Fruit fly (Drosophila melanogaster) whole organism, embryonic: Measurements from ENCODE around the gene Rok.

ENCODE experiments used
- Aef1 ChIP-seq: fragments of 200-800 bp; sonication (Bioruptor generic); IDR thresholded peaks from 3 replicates; pipeline ENCODE4 v1.3.6; 2022; ENCODE audit warnings: missing biosample characterization, missing genetic modification characterization
- Asciz ChIP-seq: fragments of 200-800 bp; sonication (Bioruptor generic); optimal IDR thresholded peaks from 2 replicates; lab custom pipeline; 2017; ENCODE audit warnings: missing biosample characterization, mild to moderate bottlenecking, missing genetic modification characterization, missing genetic modification reagents
- Awh ChIP-seq: fragments of 200-800 bp; sonication (Bioruptor generic); IDR thresholded peaks from 2 replicates; pipeline ENCODE4, ENCODE4 v1.3.6; 2022; ENCODE audit warnings: missing biosample characterization, missing genetic modification characterization
- BtbVII ChIP-seq: fragments of 200-800 bp; sonication (Bioruptor generic); optimal IDR thresholded peaks from 3 replicates; lab custom pipeline; 2017; ENCODE audit warnings: missing biosample characterization, mild to moderate bottlenecking, missing genetic modification characterization
- CG11504 ChIP-seq: fragments of 200-800 bp; sonication (Bioruptor generic); optimal IDR thresholded peaks from 3 replicates; lab custom pipeline; 2019; ENCODE audit warnings: missing biosample characterization, mild to moderate bottlenecking, missing genetic modification characterization, moderate library complexity
- CG11560 ChIP-seq: fragments of 200-800 bp; sonication (Bioruptor generic); IDR thresholded peaks from 3 replicates; pipeline ENCODE4 v1.3.6; 2022; ENCODE audit warnings: missing biosample characterization, missing genetic modification characterization
- CG12391 ChIP-seq: fragments of 200-800 bp; sonication (Bioruptor generic); optimal IDR thresholded peaks from 3 replicates; lab custom pipeline; 2018; ENCODE audit warnings: missing biosample characterization, mild to moderate bottlenecking, missing genetic modification characterization, moderate library complexity
- CG1529 ChIP-seq: fragments of 200-800 bp; sonication (Bioruptor generic); optimal IDR thresholded peaks from 3 replicates; lab custom pipeline; 2018; ENCODE audit warnings: missing biosample characterization, missing genetic modification characterization
- CG15479 ChIP-seq: fragments of 200-800 bp; sonication (Bioruptor generic); optimal IDR thresholded peaks from 3 replicates; lab custom pipeline; 2019; ENCODE audit warnings: missing biosample characterization, mild to moderate bottlenecking, missing genetic modification characterization, moderate library complexity
- CG18262 ChIP-seq: fragments of 200-800 bp; optimal IDR thresholded peaks from 3 replicates; lab custom pipeline; 2019; ENCODE audit warnings: missing biosample characterization, mild to moderate bottlenecking, missing genetic modification characterization, moderate library complexity
- CG1832 ChIP-seq: fragments of 200-800 bp; sonication (Bioruptor generic); optimal IDR thresholded peaks from 2 replicates; lab custom pipeline; 2017; ENCODE audit warnings: missing biosample characterization, mild to moderate bottlenecking, missing genetic modification characterization, inconsistent platforms
- CG18619 ChIP-seq: fragments of 200-800 bp; sonication (Bioruptor generic); optimal IDR thresholded peaks from 3 replicates; lab custom pipeline; 2017; ENCODE audit warnings: missing biosample characterization, mild to moderate bottlenecking, missing genetic modification characterization
- CG2712 ChIP-seq: fragments of 200-800 bp; optimal IDR thresholded peaks from 3 replicates; lab custom pipeline; 2019; ENCODE audit warnings: missing biosample characterization, mild to moderate bottlenecking, missing genetic modification characterization, moderate library complexity
- CG2889 ChIP-seq: fragments of 200-800 bp; sonication (Bioruptor generic); IDR thresholded peaks from 3 replicates; pipeline ENCODE4 v1.3.6; 2022; ENCODE audit warnings: missing biosample characterization, missing genetic modification characterization
- CG3065 ChIP-seq: fragments of 200-800 bp; sonication (Bioruptor generic); optimal IDR thresholded peaks from 2 replicates; lab custom pipeline; 2016; ENCODE audit warnings: missing biosample characterization, missing genetic modification characterization
- CG4424 ChIP-seq: fragments of 200-800 bp; sonication (Bioruptor generic); optimal IDR thresholded peaks from 3 replicates; lab custom pipeline; 2016; ENCODE audit warnings: missing biosample characterization, missing genetic modification characterization
- CG5953 ChIP-seq: fragments of 200-800 bp; sonication (Bioruptor generic); IDR thresholded peaks from 2 replicates; pipeline ENCODE4 v1.3.6; 2022; ENCODE audit warnings: missing biosample characterization, missing genetic modification characterization
- CG8359 ChIP-seq: fragments of 200-800 bp; sonication (Bioruptor generic); optimal IDR thresholded peaks from 2 replicates; lab custom pipeline; 2017; ENCODE audit warnings: missing biosample characterization, mild to moderate bottlenecking, missing genetic modification characterization, borderline replicate concordance
- CG8944 ChIP-seq: fragments of 200-800 bp; sonication (Bioruptor generic); optimal IDR thresholded peaks from 3 replicates; lab custom pipeline; 2016; ENCODE audit warnings: missing biosample characterization, missing genetic modification characterization
- Dp ChIP-seq: fragments of 200-800 bp; sonication (Bioruptor generic); optimal IDR thresholded peaks from 2 replicates; lab custom pipeline; 2018; ENCODE audit warnings: missing biosample characterization, mild to moderate bottlenecking, missing genetic modification characterization, moderate library complexity
- Hsf ChIP-seq: fragments of 200-800 bp; sonication (Bioruptor generic); optimal IDR thresholded peaks from 3 replicates; lab custom pipeline; 2016; ENCODE audit warnings: missing biosample characterization, missing genetic modification characterization
- NC2β ChIP-seq: fragments of 200-800 bp; sonication (Bioruptor generic); optimal IDR thresholded peaks from 2 replicates; lab custom pipeline; 2016; ENCODE audit warnings: missing biosample characterization, missing genetic modification characterization
- NK7.1 ChIP-seq: fragments of 200-800 bp; sonication (Bioruptor generic); optimal IDR thresholded peaks from 3 replicates; lab custom pipeline; 2016; ENCODE audit warnings: missing biosample characterization, missing genetic modification characterization
- Pdp1 ChIP-seq, 2 experiments: fragments of 200-800 bp; sonication (Bioruptor generic); optimal IDR thresholded peaks; 3 replicates each; lab custom pipeline; 2016; ENCODE audit warnings: missing biosample characterization in 2 of 2, missing genetic modification characterization in 2 of 2, mild to moderate bottlenecking in 1 of 2, moderate library complexity in 1 of 2
- Stat92E ChIP-seq, 3 experiments: fragments of >200 bp in 2 of 3; fragments of 200-800 bp in 1 of 3; sonication (Bioruptor generic) in 1 of 3; optimal IDR thresholded peaks; 2 replicates each; lab custom pipeline; 2017 to 2019; ENCODE audit warnings: missing biosample characterization in 3 of 3, missing genetic modification characterization in 3 of 3, mild to moderate bottlenecking in 1 of 3, moderate library complexity in 1 of 3
- btn ChIP-seq: fragments of 200-800 bp; sonication (Bioruptor generic); optimal IDR thresholded peaks from 2 replicates; lab custom pipeline; 2016; ENCODE audit warnings: missing biosample characterization, missing genetic modification characterization
- crp ChIP-seq, 2 experiments: fragments of 200-800 bp; sonication (Bioruptor generic); optimal IDR thresholded peaks; 2 replicates in 1 of 2; 3 replicates in 1 of 2; lab custom pipeline; 2017; ENCODE audit warnings: missing biosample characterization in 2 of 2, missing genetic modification characterization in 2 of 2, mild to moderate bottlenecking in 1 of 2, moderate library complexity in 1 of 2
- ems ChIP-seq: fragments of 200-800 bp; sonication (Bioruptor generic); optimal IDR thresholded peaks from 3 replicates; lab custom pipeline; 2016; ENCODE audit warnings: missing biosample characterization, missing genetic modification characterization
- ftz-f1 ChIP-seq: fragments of 200-800 bp; sonication (Bioruptor generic); optimal IDR thresholded peaks from 2 replicates; lab custom pipeline; 2016; ENCODE audit warnings: missing biosample characterization, missing genetic modification characterization
- gcm2 ChIP-seq: fragments of 200-800 bp; sonication (Bioruptor generic); optimal IDR thresholded peaks from 2 replicates; lab custom pipeline; 2016; ENCODE audit warnings: missing biosample characterization, missing genetic modification characterization
- hbn ChIP-seq: fragments of 200-800 bp; sonication (Bioruptor generic); IDR thresholded peaks from 2 replicates; pipeline ENCODE4 v1.3.6; 2022; ENCODE audit warnings: missing biosample characterization, missing genetic modification characterization; ENCODE audit not compliant: partially characterized antibody
- hth ChIP-seq: fragments of >200 bp; optimal IDR thresholded peaks from 2 replicates; lab custom pipeline; 2017; ENCODE audit warnings: inconsistent platforms
- lbe ChIP-seq: fragments of 200-800 bp; sonication (Bioruptor generic); optimal IDR thresholded peaks from 2 replicates; lab custom pipeline; 2016; ENCODE audit warnings: missing biosample characterization, mild to moderate bottlenecking, missing genetic modification characterization
- mld ChIP-seq: fragments of 200-800 bp; sonication (Bioruptor generic); IDR thresholded peaks from 3 replicates; pipeline ENCODE4 v1.3.6; 2022; ENCODE audit warnings: missing biosample characterization, missing genetic modification characterization; ENCODE audit not compliant: partially characterized antibody
- nmo ChIP-seq: fragments of 200-800 bp; sonication (Bioruptor generic); optimal IDR thresholded peaks from 2 replicates; lab custom pipeline; 2018; ENCODE audit warnings: missing biosample characterization, mild to moderate bottlenecking, missing genetic modification characterization, moderate library complexity
- pnt ChIP-seq: fragments of 200-800 bp; sonication (Bioruptor generic); optimal IDR thresholded peaks from 3 replicates; lab custom pipeline; 2016; ENCODE audit warnings: missing biosample characterization, missing genetic modification characterization
- psq ChIP-seq: fragments of 200-800 bp; sonication (Bioruptor generic); optimal IDR thresholded peaks from 2 replicates; lab custom pipeline; 2017; ENCODE audit warnings: missing biosample characterization, missing genetic modification characterization
- sc ChIP-seq, 3 experiments: fragments of >200 bp in 2 of 3; fragments of 200-800 bp in 1 of 3; sonication (Bioruptor generic) in 1 of 3; optimal IDR thresholded peaks; 2 replicates in 2 of 3; 3 replicates in 1 of 3; lab custom pipeline; 2017; ENCODE audit warnings: mild to moderate bottlenecking in 1 of 3, missing biosample characterization in 1 of 3, missing genetic modification characterization in 1 of 3, missing genetic modification reagents in 1 of 3
- sens-2 ChIP-seq: fragments of 200-800 bp; sonication (Bioruptor generic); IDR thresholded peaks from 2 replicates; pipeline ENCODE4 v1.3.6; 2022; ENCODE audit warnings: missing biosample characterization, missing genetic modification characterization
- shn ChIP-seq: fragments of 200-800 bp; sonication (Bioruptor generic); optimal IDR thresholded peaks from 3 replicates; lab custom pipeline; 2016; ENCODE audit warnings: missing biosample characterization, missing genetic modification characterization
- sima ChIP-seq: fragments of 200-800 bp; sonication (Bioruptor generic); optimal IDR thresholded peaks from 2 replicates; lab custom pipeline; 2016; ENCODE audit warnings: missing biosample characterization, missing genetic modification characterization
- sna ChIP-seq: fragments of 200-800 bp; sonication (Bioruptor generic); IDR thresholded peaks from 2 replicates; pipeline ENCODE4 v1.3.6; 2022; ENCODE audit warnings: missing biosample characterization, missing genetic modification characterization; ENCODE audit not compliant: partially characterized antibody
- sob ChIP-seq: fragments of 200-800 bp; sonication (Bioruptor generic); IDR thresholded peaks from 2 replicates; pipeline ENCODE4 v1.3.6; 2022; ENCODE audit warnings: missing biosample characterization, missing genetic modification characterization
- stc ChIP-seq: fragments of 200-800 bp; sonication (Bioruptor generic); IDR thresholded peaks from 2 replicates; pipeline ENCODE4 v1.3.6; 2022; ENCODE audit warnings: missing biosample characterization, missing genetic modification characterization
- z ChIP-seq: fragments of 200-800 bp; sonication (Bioruptor generic); IDR thresholded peaks from 3 replicates; pipeline ENCODE4 v1.3.6; 2022; ENCODE audit warnings: missing biosample characterization, missing genetic modification characterization
- zfh1 ChIP-seq: fragments of 200-800 bp; sonication (Bioruptor generic); IDR thresholded peaks from 3 replicates; pipeline ENCODE4 v1.3.6; 2022; ENCODE audit warnings: missing biosample characterization, missing genetic modification characterization

The Rok gene

dm6 chrX:16593418-16593817, 43.8 kb downstream of the Rok start, which contains the start of the genes SMC3 and Ubc7 (continued):
- TF ChIP-seq sc (optimal IDR thresholded peaks at IDR 0.05; lab: Kevin White, UChicago) (no peak), sc (GFP tag; optimal IDR thresholded peaks at IDR 0.05; lab: Kevin White, UChicago) (no peak), sens-2 (GFP tag; lab: Robert Waterston, UW) (no peak), Dp (GFP tag; lab: Kevin White, UChicago) (peak; percentile 43), ems (GFP tag; lab: Kevin White, UChicago) (no peak), CG2889 (no peak), CG8944 (GFP tag; lab: Kevin White, UChicago) (no peak), z (no peak), Hsf (no peak), pnt (GFP tag; lab: Kevin White, UChicago) (no peak), CG18262 (tag; lab: Kevin White, UChicago) (peak; percentile 24), mld (GFP tag; lab: Robert Waterston, UW) (peak; percentile 88; the same call in 2 of the 3 replicates), nmo (GFP tag; lab: Kevin White, UChicago) (peak; percentile 16), stc (no peak), CG4424 (GFP tag; lab: Kevin White, UChicago) (no peak), ftz-f1 (no peak), sob (GFP tag; lab: Robert Waterston, UW) (no peak), Pdp1 (GFP tag; optimal IDR thresholded peaks at IDR 0.05; lab: Kevin White, UChicago) (peak in 1 of 2 experiments; percentile 14), CG3065 (GFP tag; lab: Kevin White, UChicago) (no peak), CG5953 (no peak), CG2712 (peak; percentile 26), zfh1 (GFP tag; lab: Robert Waterston, UW) (no peak), CG1529 (no peak), sna (peak; percentile 92), crp (GFP tag; optimal IDR thresholded peaks at IDR 0.05; lab: Kevin White, UChicago) (no peak), hbn (peak; percentile 88), Awh (GFP tag; lab: Robert Waterston, UW) (no peak), psq (GFP tag; lab: Kevin White, UChicago) (no peak), hth (lab: Kevin White, UChicago) (no peak), btn (no peak), BtbVII (GFP tag; lab: Kevin White, UChicago) (no peak), gcm2 (GFP tag; lab: Kevin White, UChicago) (no peak), CG1832 (no peak), NC2β (GFP tag; lab: Kevin White, UChicago) (no peak), CG11560 (tag; lab: Robert Waterston, UW) (peak; percentile 97), CG11504 (tag; lab: Kevin White, UChicago) (no peak), Asciz (GFP tag; lab: Kevin White, UChicago) (no peak), NK7.1 (GFP tag; lab: Kevin White, UChicago) (no peak), CG15479 (GFP tag; lab: Kevin White, UChicago) (no peak), CG18619 (GFP tag; lab: Kevin White, UChicago) (no peak), lbe (peak; percentile 33), Aef1 (no peak), CG12391 (tag; lab: Kevin White, UChicago) (peak; percentile 41), shn (GFP tag; lab: Kevin White, UChicago) (no peak), sima (GFP tag; lab: Kevin White, UChicago) (no peak), Stat92E (GFP tag; optimal IDR thresholded peaks at IDR 0.05; lab: Kevin White, UChicago) (no peak), CG8359 (GFP tag; lab: Kevin White, UChicago) (no peak)
